Fruit fly (Drosophila melanogaster) ovary, adult (tissue): Measurements from ENCODE around the gene Rsph9.

ENCODE experiments used
- CG17801 ChIP-seq: fragments of 200-800 bp; optimal IDR thresholded peaks from 2 replicates; lab custom pipeline; 2019; ENCODE audit warnings: missing biosample characterization, mild to moderate bottlenecking, missing genetic modification characterization, moderate library complexity; ENCODE audit not compliant: partially characterized antibody

The Rsph9 gene

DNA sequence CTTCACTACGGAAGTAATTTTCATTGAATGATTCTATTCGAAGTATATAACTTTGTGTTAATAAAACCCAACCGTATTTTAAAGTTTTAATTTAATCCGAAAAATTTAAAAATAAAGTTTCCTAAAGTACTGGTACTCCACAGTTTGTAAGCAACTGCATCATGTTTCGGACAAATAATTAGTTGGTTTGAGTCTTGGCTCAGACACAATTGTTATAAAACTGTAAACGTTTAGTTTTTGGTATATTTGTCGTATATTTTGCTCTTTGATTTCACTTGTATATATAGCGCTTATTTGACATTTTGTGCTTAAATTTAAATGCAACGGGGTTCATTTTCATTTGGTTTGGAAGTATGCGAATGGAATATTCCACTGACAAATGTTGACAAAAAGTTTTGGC lies 43.9 kb downstream of the Rsph9 start:
- TF ChIP-seq CG17801 (GFP tag; lab: Kevin White, UChicago): no peak

DNA sequence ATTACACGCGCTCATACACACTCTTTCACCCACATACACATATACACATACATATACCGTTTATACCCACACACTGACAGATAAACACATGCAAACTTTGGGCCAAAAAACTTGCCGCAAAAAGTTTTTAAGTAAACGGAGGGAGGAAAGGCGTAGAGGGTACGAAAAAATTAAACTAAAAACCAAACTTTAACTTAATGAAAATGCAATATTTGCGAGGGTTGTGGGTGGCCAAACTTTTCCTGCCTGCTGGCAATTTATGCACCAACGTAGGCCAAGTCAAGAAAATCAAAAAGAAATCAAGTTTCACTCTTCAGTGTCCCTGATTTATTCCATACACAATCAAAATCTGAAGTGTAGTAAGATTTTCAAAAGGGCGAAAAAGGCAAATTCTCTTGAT lies 49.2 kb downstream of the Rsph9 start, which contains the start of gene CG31804:
TSS of gene CG31804 (plus strand) at position 301 of the 400 bp plus-strand sequence.
- no peak for TF ChIP-seq CG17801 (GFP tag; lab: Kevin White, UChicago)
